Fruit fly (Drosophila melanogaster) whole organism, prepupa: Measurements from ENCODE around the gene bi.
A peak's percentile ranks its signal among the peaks of the same experiment; 100 is the strongest.

Source experiments
- CG11294 ChIP-seq: fragments of 200-800 bp; sonication (Bioruptor generic); IDR thresholded peaks from 2 replicates; pipeline ENCODE4 v1.3.6; 2022; ENCODE audit warnings: missing biosample characterization, missing genetic modification characterization
- CG16779 ChIP-seq: fragments of 200-800 bp; sonication (Bioruptor generic); optimal IDR thresholded peaks from 3 replicates; lab custom pipeline; 2017; ENCODE audit warnings: missing biosample characterization, mild to moderate bottlenecking, missing genetic modification characterization
- CG8632 ChIP-seq: fragments of 200-800 bp; sonication (Bioruptor generic); optimal IDR thresholded peaks from 3 replicates; lab custom pipeline; 2016; ENCODE audit warnings: missing biosample characterization, missing genetic modification characterization
- Eip75B ChIP-seq: fragments of 200-800 bp; sonication (Bioruptor generic); optimal IDR thresholded peaks from 3 replicates; lab custom pipeline; 2016; ENCODE audit warnings: missing biosample characterization, missing genetic modification characterization
- Eip93F ChIP-seq: fragments of 200-800 bp; sonication (Bioruptor generic); optimal IDR thresholded peaks from 2 replicates; lab custom pipeline; 2016; ENCODE audit warnings: missing biosample characterization, mild to moderate bottlenecking, missing genetic modification characterization
- eg ChIP-seq: fragments of 200-800 bp; sonication (Bioruptor generic); IDR thresholded peaks from 3 replicates; pipeline ENCODE4 v1.3.6; 2022; ENCODE audit warnings: missing biosample characterization, missing genetic modification characterization
- vri ChIP-seq: fragments of 200-800 bp; sonication (Bioruptor generic); optimal IDR thresholded peaks from 3 replicates; lab custom pipeline; 2016; ENCODE audit warnings: missing biosample characterization, mild to moderate bottlenecking, missing genetic modification characterization

dm6 chrX:4446009-4446408, 33.4 kb downstream of the bi start:
- no peak for TF ChIP-seq CG16779 (tag; lab: Kevin White, UChicago)
- TF ChIP-seq CG8632 (GFP tag; lab: Kevin White, UChicago) = no peak
- peak; percentile 20; the same call in 1 of the 3 replicates for TF ChIP-seq eg (GFP tag; lab: Robert Waterston, UW)
- TF ChIP-seq Eip75B (GFP tag; lab: Kevin White, UChicago) = no peak
- TF ChIP-seq vri = no peak
- no peak for TF ChIP-seq Eip93F (GFP tag; lab: Kevin White, UChicago)
- 0 out of 2 replicates have a peak, but pooled peaks have one; percentile 17 for TF ChIP-seq CG11294 (GFP tag; lab: Robert Waterston, UW)
